Worm (Caenorhabditis elegans): ENCODE data around the gene C11H1.9.

Gene C11H1.9

ce11 chrX:14320298-14320697 lies at the start of gene C11H1.9:
TSS of gene C11H1.9 (minus strand) at chrX:14320398.
- TF ChIP-seq unc-62 (GFP tag; optimal IDR thresholded peaks at IDR 0.05): no peak

ce11 chrX:14366081-14366480 lies 45.9 kb upstream of the C11H1.9 start:
- TF ChIP-seq unc-62 (GFP tag; optimal IDR thresholded peaks at IDR 0.05): no peak

- no peak for TF ChIP-seq unc-62 (GFP tag; optimal IDR thresholded peaks at IDR 0.05)
These were observed 39.4 kb upstream of the C11H1.9 start for ce11 chrX:14359571-14359970.

ce11 chrX:14356683-14357287 lies 36.6 kb upstream of the C11H1.9 start:
- TF ChIP-seq unc-62 (GFP tag; optimal IDR thresholded peaks at IDR 0.05): no peak

ce11 chrX:14355034-14355433 lies 34.8 kb upstream of the C11H1.9 start:
- TF ChIP-seq unc-62 (GFP tag; optimal IDR thresholded peaks at IDR 0.05): no peak

ce11 chrX:14349690-14350168 lies 29.5 kb upstream of the C11H1.9 start, which contains the start of gene wdr-5.2:
TSS of gene wdr-5.2 (plus strand) at chrX:14350118.
- TF ChIP-seq unc-62 (GFP tag; optimal IDR thresholded peaks at IDR 0.05): no peak

ce11 chrX:14347573-14347972 lies 27.4 kb upstream of the C11H1.9 start, which contains the start of gene K04G11.3:
TSS of gene K04G11.3 (minus strand) at chrX:14347673.
- TF ChIP-seq unc-62 (GFP tag; optimal IDR thresholded peaks at IDR 0.05): no peak

- no peak for TF ChIP-seq unc-62 (GFP tag; optimal IDR thresholded peaks at IDR 0.05)
These were observed 20.2 kb upstream of the C11H1.9 start, which contains the start of gene sel-7 for ce11 chrX:14340381-14340780. TSS of gene sel-7 (minus strand) at chrX:14340481.

ce11 chrX:14339723-14340122 lies 19.5 kb upstream of the C11H1.9 start:
- TF ChIP-seq unc-62 (GFP tag; optimal IDR thresholded peaks at IDR 0.05): no peak

ce11 chrX:14338896-14339295 lies 18.7 kb upstream of the C11H1.9 start:
- no peak for TF ChIP-seq unc-62 (GFP tag; optimal IDR thresholded peaks at IDR 0.05)

- no peak for TF ChIP-seq unc-62 (GFP tag; optimal IDR thresholded peaks at IDR 0.05)
These were observed 15.4 kb upstream of the C11H1.9 start for ce11 chrX:14335621-14336020.

ce11 chrX:14335220-14335619 lies 15.0 kb upstream of the C11H1.9 start, which contains the start of gene K04G11.1:
TSS of gene K04G11.1 (plus strand) at chrX:14335520.
- no peak for TF ChIP-seq unc-62 (GFP tag; optimal IDR thresholded peaks at IDR 0.05)

ce11 chrX:14334151-14334550 lies 14.0 kb upstream of the C11H1.9 start:
- TF ChIP-seq unc-62 (GFP tag; optimal IDR thresholded peaks at IDR 0.05): no peak

- no peak for TF ChIP-seq unc-62 (GFP tag; optimal IDR thresholded peaks at IDR 0.05)
These were observed 9.2 kb upstream of the C11H1.9 start for ce11 chrX:14329348-14329747.

ce11 chrX:14327398-14327797 lies 7.2 kb upstream of the C11H1.9 start, which contains the start of gene C11H1.7:
TSS of gene C11H1.7 (plus strand) at chrX:14327409.
- TF ChIP-seq unc-62 (GFP tag; optimal IDR thresholded peaks at IDR 0.05): no peak

ce11 chrX:14326578-14326977 lies 6.4 kb upstream of the C11H1.9 start:
- TF ChIP-seq unc-62 (GFP tag; optimal IDR thresholded peaks at IDR 0.05): no peak

- no peak for TF ChIP-seq unc-62 (GFP tag; optimal IDR thresholded peaks at IDR 0.05)
These were observed 4.1 kb upstream of the C11H1.9 start for ce11 chrX:14324289-14324688.

- no peak for TF ChIP-seq unc-62 (GFP tag; optimal IDR thresholded peaks at IDR 0.05)
These were observed 2.6 kb upstream of the C11H1.9 start for ce11 chrX:14322793-14323192.
